Fruit fly (Drosophila melanogaster) Kc167 (cell line): ENCODE measurements around the gene numb.

Experiments
- Myc ChIP-seq: fragments of >200 bp; optimal IDR thresholded peaks from 2 replicates; lab custom pipeline; 2017; ENCODE audit warnings: missing external identifiers
- insv ChIP-seq: fragments of >200 bp; optimal IDR thresholded peaks from 3 replicates; lab custom pipeline; 2018; ENCODE audit warnings: missing external identifiers
- psq ChIP-seq: fragments of >200 bp; optimal IDR thresholded peaks from 2 replicates; lab custom pipeline; 2017; ENCODE audit warnings: missing external identifiers

- TF ChIP-seq Myc (no peak), insv (lab: Kevin White, UChicago) (no peak), psq (lab: Kevin White, UChicago) (no peak)
Observed at dm6 chr2L:9424193-9424592, 13.1 kb upstream of the numb start.
